Fruit fly (Drosophila melanogaster): ENCODE results near the gene CG12716.

CG12716 gene

DNA sequence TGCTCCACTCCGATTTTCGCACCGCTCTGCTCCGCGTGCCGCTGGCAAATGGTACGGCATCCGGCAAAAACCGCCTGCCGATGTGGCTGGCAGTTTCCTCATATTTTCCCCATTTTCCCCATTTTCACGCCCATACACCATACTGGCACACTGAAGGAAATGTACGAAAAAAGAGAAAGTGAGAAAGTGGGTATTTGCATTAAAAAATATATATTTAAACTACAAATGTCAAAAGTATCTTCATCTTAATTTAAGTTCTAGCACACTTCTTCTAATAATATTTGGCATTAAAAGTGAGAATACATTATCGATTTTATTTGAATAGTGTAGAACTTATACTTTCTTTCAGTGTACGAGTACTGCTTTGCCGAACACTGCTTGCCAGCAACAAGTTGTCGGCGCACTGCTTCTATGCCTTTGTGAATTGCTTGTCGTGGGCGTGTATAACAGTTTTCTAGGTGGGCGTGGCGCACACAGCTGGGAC, 18.6 kb downstream of the CG12716 start, which contains the start of gene hec (continued):
- no peak for TF ChIP-seq HLH54F (GFP tag; optimal IDR thresholded peaks at IDR 0.05)
- TF ChIP-seq bbx (GFP tag; IDR thresholded peaks at IDR 0.05; ENCODE audit: partially characterized antibody) = no peak
- no peak for TF ChIP-seq mirr (GFP tag; optimal IDR thresholded peaks at IDR 0.05)
- peak; percentile 12 for TF ChIP-seq CG9727 (GFP tag; optimal IDR thresholded peaks at IDR 0.05)
- TF ChIP-seq jing (GFP tag; optimal IDR thresholded peaks at IDR 0.05) = no peak
- TF ChIP-seq Sox102F (GFP tag; optimal IDR thresholded peaks at IDR 0.05) = peak; percentile 39
- TF ChIP-seq CG15073 (GFP tag; optimal IDR thresholded peaks at IDR 0.05) = no peak
- no peak for TF ChIP-seq Usf (GFP tag; optimal IDR thresholded peaks at IDR 0.05)
- 0 out of 2 replicates have a peak, but pooled peaks have one; percentile 19 for TF ChIP-seq CG3847 (GFP tag; IDR thresholded peaks at IDR 0.05)
- peak; percentile 7 for TF ChIP-seq CG12659 (GFP tag; optimal IDR thresholded peaks at IDR 0.05)
- TF ChIP-seq CG3065 (GFP tag; optimal IDR thresholded peaks at IDR 0.05) = peak; percentile 23
- no peak for TF ChIP-seq az2 (GFP tag; optimal IDR thresholded peaks at IDR 0.05)
- TF ChIP-seq gcm (GFP tag; optimal IDR thresholded peaks at IDR 0.05) = no peak
- peak; percentile 36 for TF ChIP-seq lab (GFP tag; optimal IDR thresholded peaks at IDR 0.05)
- TF ChIP-seq CG8359 (GFP tag; optimal IDR thresholded peaks at IDR 0.05; ENCODE audit: borderline replicate concordance) = no peak
- TF ChIP-seq CG31441 (GFP tag; IDR thresholded peaks at IDR 0.05) = peak; percentile 29; the same call in 1 of the 2 replicates
- no peak for TF ChIP-seq CG6854 (GFP tag; optimal IDR thresholded peaks at IDR 0.05)
- peak; percentile 56 for TF ChIP-seq CG11504 (tag; optimal IDR thresholded peaks at IDR 0.05)
- TF ChIP-seq CG8281 (tag; optimal IDR thresholded peaks at IDR 0.05) = no peak
- TF ChIP-seq fd96Cb (tag; optimal IDR thresholded peaks at IDR 0.05) = peak; percentile 16
- TF ChIP-seq corto (GFP tag; optimal IDR thresholded peaks at IDR 0.05) = no peak
- no peak for TF ChIP-seq wdn (GFP tag; IDR thresholded peaks at IDR 0.05)
- TF ChIP-seq CG8089 (GFP tag; optimal IDR thresholded peaks at IDR 0.05) = no peak
- TF ChIP-seq CG2120 (GFP tag; optimal IDR thresholded peaks at IDR 0.05) = peak; percentile 58
- no peak for TF ChIP-seq stc (GFP tag; IDR thresholded peaks at IDR 0.05)
- TF ChIP-seq E2f1 (GFP tag; IDR thresholded peaks at IDR 0.05) = no peak
- no peak for TF ChIP-seq ci (GFP tag; IDR thresholded peaks at IDR 0.05)
- peak; percentile 42 for TF ChIP-seq CG17359 (tag; optimal IDR thresholded peaks at IDR 0.05)
- TF ChIP-seq CG13424 (tag; optimal IDR thresholded peaks at IDR 0.05) = peak; percentile 19
- TF ChIP-seq bcd (GFP tag; optimal IDR thresholded peaks at IDR 0.05) = no peak
- TF ChIP-seq CG30431 (GFP tag; optimal IDR thresholded peaks at IDR 0.05) = no peak
- TF ChIP-seq prd (optimal IDR thresholded peaks at IDR 0.05) = no peak
- TF ChIP-seq prd (GFP tag; IDR thresholded peaks at IDR 0.05) = peak; percentile 35; the same call in 1 of the 3 replicates
- TF ChIP-seq Myb (GFP tag; optimal IDR thresholded peaks at IDR 0.05) = no peak
- TF ChIP-seq HLH3B (GFP tag; IDR thresholded peaks at IDR 0.05) = no peak
- no peak for TF ChIP-seq CG7987 (GFP tag; optimal IDR thresholded peaks at IDR 0.05)
- peak; percentile 55 for TF ChIP-seq CG2678 (tag; optimal IDR thresholded peaks at IDR 0.05)
- TF ChIP-seq CG31365 (tag; optimal IDR thresholded peaks at IDR 0.05) = peak; percentile 90
- TF ChIP-seq Hey (tag; optimal IDR thresholded peaks at IDR 0.05) = no peak
- TF ChIP-seq CG15601 (tag; optimal IDR thresholded peaks at IDR 0.05) = no peak
- no peak for TF ChIP-seq CG6689 (GFP tag; IDR thresholded peaks at IDR 0.05)
- TF ChIP-seq CG30020 (tag; optimal IDR thresholded peaks at IDR 0.05) = no peak
- TF ChIP-seq CG32772 (GFP tag; IDR thresholded peaks at IDR 0.05) = no peak
- no peak for TF ChIP-seq B-H1 (GFP tag; IDR thresholded peaks at IDR 0.05)
- TF ChIP-seq CG11456 (GFP tag; IDR thresholded peaks at IDR 0.05) = no peak
- no peak for TF ChIP-seq CG34224 (GFP tag; IDR thresholded peaks at IDR 0.05; ENCODE audit: partially characterized antibody)
- TF ChIP-seq CG4617 (GFP tag; optimal IDR thresholded peaks at IDR 0.05; ENCODE audit: borderline replicate concordance) = no peak
- no peak for TF ChIP-seq Rx (GFP tag; IDR thresholded peaks at IDR 0.05)
- peak; percentile 4 for TF ChIP-seq Abd-B (GFP tag; optimal IDR thresholded peaks at IDR 0.05)
- no peak for TF ChIP-seq CG13123 (GFP tag; optimal IDR thresholded peaks at IDR 0.05)
- peak; percentile 36 for TF ChIP-seq Meics (GFP tag; optimal IDR thresholded peaks at IDR 0.05)
